Comparison of ENCODE assay signal across 1 fruit fly cellular context in genomic region chrX:4446009-4446408, dm6.
TF ChIP-seq lines count a peak whose summit lies in the region.

No protein-coding gene starts in this region.

TF ChIP-seq in whole organism, embryonic, 481 proteins besides CTCF, POLR2A, EP300 and RAD21 (continued from another document and continues in another):
- TF ChIP-seq CG6175 (GFP tag; IDR thresholded peaks at IDR 0.05; lab: Robert Waterston, UW) (peak; percentile 47; the same call in 1 of the 3 replicates), CG7556 (GFP tag; optimal IDR thresholded peaks at IDR 0.05; lab: Kevin White, UChicago) (peak; percentile 30), CG15479 (GFP tag; optimal IDR thresholded peaks at IDR 0.05; lab: Kevin White, UChicago) (no peak), bowl (GFP tag; IDR thresholded peaks at IDR 0.05; lab: Robert Waterston, UW) (peak; percentile 24; the same call in 1 of the 2 replicates), klu (GFP tag; IDR thresholded peaks at IDR 0.05; lab: Robert Waterston, UW) (peak; percentile 64), pnt (GFP tag; optimal IDR thresholded peaks at IDR 0.05; lab: Kevin White, UChicago) (no peak), CG10431 (GFP tag; optimal IDR thresholded peaks at IDR 0.05; lab: Kevin White, UChicago) (no peak), hb (GFP tag; IDR thresholded peaks at IDR 0.05; lab: Robert Waterston, UW; ENCODE audit: partially characterized antibody) (no peak), nerfin-1 (tag; optimal IDR thresholded peaks at IDR 0.05; lab: Kevin White, UChicago) (peak; percentile 49), Kr (GFP tag; optimal IDR thresholded peaks at IDR 0.05; lab: Kevin White, UChicago) (no peak), jigr1 (GFP tag; IDR thresholded peaks at IDR 0.05; lab: Robert Waterston, UW) (0 out of 3 replicates have a peak, but pooled peaks have one; percentile 45), CG2120 (GFP tag; optimal IDR thresholded peaks at IDR 0.05; lab: Kevin White, UChicago) (peak; percentile 79), MESR4 (GFP tag; optimal IDR thresholded peaks at IDR 0.05; lab: Kevin White, UChicago) (no peak), CG4404 (GFP tag; IDR thresholded peaks at IDR 0.05; lab: Robert Waterston, UW) (peak; percentile 58), p53 (GFP tag; optimal IDR thresholded peaks at IDR 0.05; lab: Kevin White, UChicago) (no peak), H2.0 (GFP tag; IDR thresholded peaks at IDR 0.05; lab: Robert Waterston, UW) (peak; percentile 67), lov (optimal IDR thresholded peaks at IDR 0.05; lab: Kevin White, UChicago) (no peak), lov (GFP tag; IDR thresholded peaks at IDR 0.05; lab: Robert Waterston, UW) (peak; percentile 73; the same call in 1 of the 3 replicates), CG1792 (GFP tag; optimal IDR thresholded peaks at IDR 0.05; lab: Kevin White, UChicago) (peak; percentile 20), CG9817 (tag; optimal IDR thresholded peaks at IDR 0.05; lab: Kevin White, UChicago) (peak; percentile 71), dpn (GFP tag; optimal IDR thresholded peaks at IDR 0.05; lab: Kevin White, UChicago) (peak in 1 of 2 experiments; percentile 61), zen2 (GFP tag; IDR thresholded peaks at IDR 0.05; lab: Robert Waterston, UW; ENCODE audit: partially characterized antibody) (no peak), exex (tag; optimal IDR thresholded peaks at IDR 0.05; lab: Kevin White, UChicago) (no peak), mld (GFP tag; IDR thresholded peaks at IDR 0.05; lab: Robert Waterston, UW; ENCODE audit: partially characterized antibody) (no peak), Dref (GFP tag; IDR thresholded peaks at IDR 0.05; lab: Robert Waterston, UW) (no peak), CG11247 (GFP tag; IDR thresholded peaks at IDR 0.05; lab: Robert Waterston, UW) (peak; percentile 58; the same call in 1 of the 2 replicates), CG9215 (GFP tag; IDR thresholded peaks at IDR 0.05; lab: Robert Waterston, UW) (peak; percentile 61; the same call in 1 of the 2 replicates), HLH4C (GFP tag; IDR thresholded peaks at IDR 0.05; lab: Robert Waterston, UW; ENCODE audit: partially characterized antibody) (no peak), ash1 (GFP tag; optimal IDR thresholded peaks at IDR 0.05; lab: Kevin White, UChicago) (no peak), chn (GFP tag; optimal IDR thresholded peaks at IDR 0.05; lab: Kevin White, UChicago) (peak; percentile 62), CG13775 (GFP tag; optimal IDR thresholded peaks at IDR 0.05; lab: Kevin White, UChicago) (peak; percentile 42), CG17802 (tag; optimal IDR thresholded peaks at IDR 0.05; lab: Kevin White, UChicago) (peak; percentile 41), vnd (GFP tag; IDR thresholded peaks at IDR 0.05; lab: Robert Waterston, UW; ENCODE audit: partially characterized antibody) (no peak), Jarid2 (GFP tag; optimal IDR thresholded peaks at IDR 0.05; lab: Kevin White, UChicago) (peak; percentile 13), CG30403 (GFP tag; optimal IDR thresholded peaks at IDR 0.05; lab: Kevin White, UChicago) (peak; percentile 68), Doc3 (GFP tag; IDR thresholded peaks at IDR 0.05; lab: Robert Waterston, UW; ENCODE audit: partially characterized antibody) (no peak), ftz-f1 (GFP tag; optimal IDR thresholded peaks at IDR 0.05; lab: Kevin White, UChicago) (no peak), tna (GFP tag; IDR thresholded peaks at IDR 0.05; lab: Robert Waterston, UW; ENCODE audit: partially characterized antibody) (no peak), CG3726 (GFP tag; IDR thresholded peaks at IDR 0.05; lab: Robert Waterston, UW) (peak; percentile 56; the same call in 1 of the 3 replicates), inv (GFP tag; IDR thresholded peaks at IDR 0.05; lab: Robert Waterston, UW; ENCODE audit: partially characterized antibody) (no peak), CG12744 (GFP tag; optimal IDR thresholded peaks at IDR 0.05; lab: Kevin White, UChicago) (peak; percentile 12), CG15073 (GFP tag; optimal IDR thresholded peaks at IDR 0.05; lab: Kevin White, UChicago) (no peak), run (tag; optimal IDR thresholded peaks at IDR 0.05; lab: Kevin White, UChicago) (no peak), hbn (GFP tag; IDR thresholded peaks at IDR 0.05; lab: Robert Waterston, UW; ENCODE audit: partially characterized antibody) (no peak), HmgZ (tag; optimal IDR thresholded peaks at IDR 0.05; lab: Kevin White, UChicago) (peak; percentile 65), chinmo (GFP tag; IDR thresholded peaks at IDR 0.05; lab: Robert Waterston, UW; ENCODE audit: partially characterized antibody) (no peak), scrt (GFP tag; optimal IDR thresholded peaks at IDR 0.05; lab: Kevin White, UChicago) (peak; percentile 46), CG3407 (GFP tag; optimal IDR thresholded peaks at IDR 0.05; lab: Kevin White, UChicago) (peak; percentile 43), CG17829 (tag; optimal IDR thresholded peaks at IDR 0.05; lab: Kevin White, UChicago) (peak; percentile 62), CG4820 (GFP tag; optimal IDR thresholded peaks at IDR 0.05; lab: Kevin White, UChicago) (peak; percentile 65), CG17361 (GFP tag; IDR thresholded peaks at IDR 0.05; lab: Robert Waterston, UW) (peak; percentile 52; the same call in 2 of the 3 replicates), CG1233 (GFP tag; optimal IDR thresholded peaks at IDR 0.05; lab: Kevin White, UChicago) (peak; percentile 16), CG33557 (GFP tag; optimal IDR thresholded peaks at IDR 0.05; lab: Kevin White, UChicago) (peak; percentile 53), ap (GFP tag; IDR thresholded peaks at IDR 0.05; lab: Robert Waterston, UW) (peak; percentile 52; the same call in 1 of the 2 replicates), CG4854 (GFP tag; optimal IDR thresholded peaks at IDR 0.05; lab: Kevin White, UChicago) (peak; percentile 3), Elba2 (GFP tag; optimal IDR thresholded peaks at IDR 0.05; lab: Kevin White, UChicago) (no peak), CG13296 (GFP tag; optimal IDR thresholded peaks at IDR 0.05; lab: Kevin White, UChicago) (peak; percentile 23), CG6813 (GFP tag; optimal IDR thresholded peaks at IDR 0.05; lab: Kevin White, UChicago) (peak; percentile 23), C15 (GFP tag; IDR thresholded peaks at IDR 0.05; lab: Robert Waterston, UW) (peak; percentile 73; the same call in 1 of the 3 replicates), z (GFP tag; IDR thresholded peaks at IDR 0.05; lab: Robert Waterston, UW) (no peak), Dll (GFP tag; IDR thresholded peaks at IDR 0.05; lab: Robert Waterston, UW; ENCODE audit: partially characterized antibody) (no peak), sc (optimal IDR thresholded peaks at IDR 0.05; lab: Kevin White, UChicago) (no peak), sc (GFP tag; optimal IDR thresholded peaks at IDR 0.05; lab: Kevin White, UChicago) (peak; percentile 37), vfl (GFP tag; optimal IDR thresholded peaks at IDR 0.05; lab: Kevin White, UChicago) (peak; percentile 9), CG11504 (tag; optimal IDR thresholded peaks at IDR 0.05; lab: Kevin White, UChicago) (peak; percentile 65), Ets65A (GFP tag; lab: Kevin White, UChicago) (peak; percentile 97), CG16779 (GFP tag; IDR thresholded peaks at IDR 0.05; lab: Robert Waterston, UW) (peak; percentile 32; the same call in 1 of the 2 replicates), CG14860 (GFP tag; IDR thresholded peaks at IDR 0.05; lab: Robert Waterston, UW; ENCODE audit: partially characterized antibody) (no peak), CG13123 (GFP tag; optimal IDR thresholded peaks at IDR 0.05; lab: Kevin White, UChicago) (no peak), sim (GFP tag; IDR thresholded peaks at IDR 0.05; lab: Robert Waterston, UW) (no peak), CG10565 (GFP tag; optimal IDR thresholded peaks at IDR 0.05; lab: Kevin White, UChicago) (peak; percentile 13), Mes4 (GFP tag; optimal IDR thresholded peaks at IDR 0.05; lab: Kevin White, UChicago) (peak; percentile 31), CG11560 (tag; IDR thresholded peaks at IDR 0.05; lab: Robert Waterston, UW) (peak; percentile 63; the same call in 2 of the 3 replicates), disco-r (GFP tag; optimal IDR thresholded peaks at IDR 0.05; lab: Kevin White, UChicago) (peak; percentile 3), Fer2 (tag; optimal IDR thresholded peaks at IDR 0.05; lab: Kevin White, UChicago) (peak; percentile 28), fd64A (GFP tag; optimal IDR thresholded peaks at IDR 0.05; lab: Kevin White, UChicago) (no peak), CG7372 (GFP tag; IDR thresholded peaks at IDR 0.05; lab: Robert Waterston, UW) (peak; percentile 76), sqz (GFP tag; optimal IDR thresholded peaks at IDR 0.05; lab: Kevin White, UChicago) (peak; percentile 40), CG12942 (GFP tag; optimal IDR thresholded peaks at IDR 0.05; lab: Kevin White, UChicago) (peak; percentile 61), her (GFP tag; optimal IDR thresholded peaks at IDR 0.05; lab: Kevin White, UChicago) (peak; percentile 20), wor (GFP tag; IDR thresholded peaks at IDR 0.05; lab: Robert Waterston, UW) (peak; percentile 78), B-H1 (GFP tag; IDR thresholded peaks at IDR 0.05; lab: Robert Waterston, UW) (peak; percentile 66), unc-4 (GFP tag; IDR thresholded peaks at IDR 0.05; lab: Robert Waterston, UW; ENCODE audit: partially characterized antibody) (no peak), twi (tag; optimal IDR thresholded peaks at IDR 0.05; lab: Kevin White, UChicago) (peak; percentile 42), Oli (tag; optimal IDR thresholded peaks at IDR 0.05; lab: Kevin White, UChicago) (peak; percentile 70), CG10979 (tag; optimal IDR thresholded peaks at IDR 0.05; lab: Kevin White, UChicago) (peak; percentile 73), sna (GFP tag; IDR thresholded peaks at IDR 0.05; lab: Robert Waterston, UW; ENCODE audit: partially characterized antibody) (no peak), CG11093 (GFP tag; IDR thresholded peaks at IDR 0.05; lab: Robert Waterston, UW) (peak; percentile 81), h (optimal IDR thresholded peaks at IDR 0.05; lab: Kevin White, UChicago) (no peak), yki (optimal IDR thresholded peaks at IDR 0.05; lab: Kevin White, UChicago) (no peak), CG14710 (tag; optimal IDR thresholded peaks at IDR 0.05; lab: Kevin White, UChicago) (peak; percentile 53), Lpt (GFP tag; optimal IDR thresholded peaks at IDR 0.05; lab: Kevin White, UChicago) (no peak), dmrt11E (tag; optimal IDR thresholded peaks at IDR 0.05; lab: Kevin White, UChicago) (peak; percentile 75), odd (GFP tag; optimal IDR thresholded peaks at IDR 0.05; lab: Kevin White, UChicago) (peak; percentile 36), CG6683 (GFP tag; optimal IDR thresholded peaks at IDR 0.05; lab: Kevin White, UChicago) (no peak), CG12155 (GFP tag; optimal IDR thresholded peaks at IDR 0.05; lab: Kevin White, UChicago) (peak; percentile 65), gsb-n (tag; optimal IDR thresholded peaks at IDR 0.05; lab: Kevin White, UChicago) (peak; percentile 58), bab2 (GFP tag; optimal IDR thresholded peaks at IDR 0.05; lab: Kevin White, UChicago) (peak; percentile 65), Asciz (GFP tag; optimal IDR thresholded peaks at IDR 0.05; lab: Kevin White, UChicago) (peak; percentile 34), Hey (tag; optimal IDR thresholded peaks at IDR 0.05; lab: Kevin White, UChicago) (no peak), Ada2b (GFP tag; IDR thresholded peaks at IDR 0.05; lab: Robert Waterston, UW) (peak; percentile 76), ro (GFP tag; IDR thresholded peaks at IDR 0.05; lab: Robert Waterston, UW) (peak; percentile 63), lola (GFP tag; optimal IDR thresholded peaks at IDR 0.05; lab: Kevin White, UChicago) (peak in 1 of 3 experiments; percentile 64), chm (GFP tag; IDR thresholded peaks at IDR 0.05; lab: Robert Waterston, UW) (peak; percentile 41; the same call in 1 of the 2 replicates), Gug (GFP tag; IDR thresholded peaks at IDR 0.05; lab: Robert Waterston, UW) (peak; percentile 67), Sry-δ (GFP tag; optimal IDR thresholded peaks at IDR 0.05; lab: Kevin White, UChicago) (peak; percentile 17), Scr (GFP tag; IDR thresholded peaks at IDR 0.05; lab: Robert Waterston, UW; ENCODE audit: partially characterized antibody) (no peak), CG4360 (GFP tag; IDR thresholded peaks at IDR 0.05; lab: Robert Waterston, UW) (0 out of 2 replicates have a peak, but pooled peaks have one; percentile 12), gfzf (GFP tag; optimal IDR thresholded peaks at IDR 0.05; lab: Kevin White, UChicago) (no peak), lbe (GFP tag; optimal IDR thresholded peaks at IDR 0.05; lab: Kevin White, UChicago) (no peak), Neu2 (GFP tag; optimal IDR thresholded peaks at IDR 0.05; lab: Kevin White, UChicago; ENCODE audit: borderline replicate concordance) (no peak), CG15601 (tag; optimal IDR thresholded peaks at IDR 0.05; lab: Kevin White, UChicago) (peak; percentile 38), Dek (tag; optimal IDR thresholded peaks at IDR 0.05; lab: Kevin White, UChicago) (peak; percentile 56), stc (GFP tag; IDR thresholded peaks at IDR 0.05; lab: Robert Waterston, UW) (peak; percentile 51; the same call in 1 of the 2 replicates), Taf1 (GFP tag; IDR thresholded peaks at IDR 0.05; lab: Robert Waterston, UW) (peak; percentile 40; the same call in 1 of the 2 replicates), zfh2 (GFP tag; optimal IDR thresholded peaks at IDR 0.05; lab: Kevin White, UChicago) (peak; percentile 42), CG14965 (GFP tag; optimal IDR thresholded peaks at IDR 0.05; lab: Kevin White, UChicago; ENCODE audit: borderline replicate concordance) (no peak), Usf (GFP tag; optimal IDR thresholded peaks at IDR 0.05; lab: Kevin White, UChicago) (peak; percentile 48), Hr39 (optimal IDR thresholded peaks at IDR 0.05; lab: Kevin White, UChicago) (no peak), bsh (GFP tag; optimal IDR thresholded peaks at IDR 0.05; lab: Kevin White, UChicago) (peak in 1 of 2 experiments; percentile 78), CG17385 (GFP tag; optimal IDR thresholded peaks at IDR 0.05; lab: Kevin White, UChicago) (peak; percentile 54), CG14050 (GFP tag; IDR thresholded peaks at IDR 0.05; lab: Robert Waterston, UW) (peak; percentile 70; the same call in 2 of the 3 replicates), H15 (GFP tag; IDR thresholded peaks at IDR 0.05; lab: Robert Waterston, UW) (peak; percentile 82), Bdp1 (GFP tag; optimal IDR thresholded peaks at IDR 0.05; lab: Kevin White, UChicago) (peak; percentile 2), D19B (GFP tag; optimal IDR thresholded peaks at IDR 0.05; lab: Kevin White, UChicago) (peak; percentile 48), cas (GFP tag; IDR thresholded peaks at IDR 0.05; lab: Robert Waterston, UW) (no peak), CG3847 (GFP tag; IDR thresholded peaks at IDR 0.05; lab: Robert Waterston, UW) (peak; percentile 75), CG12391 (tag; optimal IDR thresholded peaks at IDR 0.05; lab: Kevin White, UChicago) (peak; percentile 63)
